Worm (Caenorhabditis elegans) whole organism, early embryonic: Measurements from ENCODE around the gene zig-3.

Experiments
- B0310.2 ChIP-seq: sonication (generic microtip); optimal IDR thresholded peaks from 2 replicates; lab custom pipeline; 2016; ENCODE audit warnings: mild to moderate bottlenecking, missing genetic modification characterization, missing compliant biosample characterization
- F13C5.2 ChIP-seq: sonication (generic microtip); optimal IDR thresholded peaks from 2 replicates; lab custom pipeline; 2017; ENCODE audit warnings: mild to moderate bottlenecking, missing genetic modification characterization, inconsistent platforms, missing compliant biosample characterization
- aly-1 ChIP-seq: sonication (generic microtip); optimal IDR thresholded peaks from 2 replicates; lab custom pipeline; 2016; ENCODE audit warnings: missing genetic modification characterization, missing compliant biosample characterization
- ama-1 ChIP-seq: fragments of 150-350 bp; optimal IDR thresholded peaks from 2 replicates; lab custom pipeline; 2014
- ceh-13 ChIP-seq: fragments of 200-800 bp; sonication (Bioruptor generic); optimal IDR thresholded peaks from 2 replicates; lab custom pipeline; 2018; ENCODE audit warnings: mild to moderate bottlenecking, missing genetic modification characterization, missing compliant biosample characterization
- ceh-36 ChIP-seq: sonication (generic microtip); optimal IDR thresholded peaks from 2 replicates; lab custom pipeline; 2016; ENCODE audit warnings: missing genetic modification characterization, inconsistent platforms, missing compliant biosample characterization
- ets-7 ChIP-seq: sonication (generic microtip); optimal IDR thresholded peaks from 2 replicates; lab custom pipeline; 2016; ENCODE audit warnings: missing genotype, missing genetic modification characterization, missing compliant biosample characterization
- flt-1 ChIP-seq: fragments of 200-800 bp; sonication (Bioruptor generic); IDR thresholded peaks from 2 replicates; pipeline ENCODE4 v1.3.6; 2022; ENCODE audit warnings: missing genetic modification characterization, missing compliant biosample characterization
- hmbx-1 ChIP-seq: sonication (generic microtip); optimal IDR thresholded peaks from 2 replicates; lab custom pipeline; 2016; ENCODE audit warnings: mild to moderate bottlenecking, missing genetic modification characterization, missing compliant biosample characterization
- hmg-4 ChIP-seq: fragments of 200-800 bp; sonication (Bioruptor generic); optimal IDR thresholded peaks from 2 replicates; lab custom pipeline; 2018; ENCODE audit warnings: mild to moderate bottlenecking, missing genetic modification characterization, missing compliant biosample characterization
- hnd-1 ChIP-seq: sonication (generic microtip); optimal IDR thresholded peaks from 2 replicates; lab custom pipeline; 2016; ENCODE audit warnings: missing genetic modification characterization, missing compliant biosample characterization
- pes-1 ChIP-seq: fragments of 200-800 bp; sonication (Bioruptor generic); IDR thresholded peaks from 2 replicates; pipeline ENCODE4 v1.3.6; 2022; ENCODE audit warnings: missing genetic modification reagents, missing genetic modification characterization, missing compliant biosample characterization
- scrt-1 ChIP-seq: fragments of 200-800 bp; sonication (Bioruptor generic); IDR thresholded peaks from 2 replicates; pipeline ENCODE4 v1.3.6; 2022; ENCODE audit warnings: missing genetic modification characterization, missing compliant biosample characterization
- sea-1 ChIP-seq: fragments of 200-800 bp; sonication (Bioruptor generic); conservative IDR thresholded peaks from 2 replicates; pipeline ENCODE4 v1.3.6; 2022; ENCODE audit warnings: missing genetic modification characterization, missing compliant biosample characterization
- tbx-11 ChIP-seq: fragments of 200-800 bp; sonication (Bioruptor generic); IDR thresholded peaks from 2 replicates; pipeline ENCODE4 v1.3.6; 2022; ENCODE audit warnings: missing genetic modification characterization, missing compliant biosample characterization
- tbx-37 ChIP-seq: fragments of 200-800 bp; sonication (Bioruptor generic); conservative IDR thresholded peaks from 2 replicates; pipeline ENCODE4 v1.3.6; 2022; ENCODE audit warnings: missing genetic modification reagents, missing genetic modification characterization, missing compliant biosample characterization
- tra-4 ChIP-seq: sonication (generic microtip); optimal IDR thresholded peaks from 2 replicates; lab custom pipeline; 2017; ENCODE audit warnings: missing genetic modification characterization, missing compliant biosample characterization

The zig-3 gene

ce11 chrX:7913830-7914229 is 16.7 kb upstream of the zig-3 start, which contains the start of gene C39D10.7:
C39D10.7 (minus strand) TSS chrX:7913930.
- TF ChIP-seq F13C5.2 (tag; lab: Kevin White, UChicago): no peak
- no peak for TF ChIP-seq tbx-11
- no peak for TF ChIP-seq tbx-37
- no peak for TF ChIP-seq hnd-1 (tag; lab: Kevin White, UChicago)
- TF ChIP-seq aly-1 (tag; lab: Kevin White, UChicago): no peak
- no peak for TF ChIP-seq ceh-13
- no peak for TF ChIP-seq sea-1 (GFP tag; lab: Robert Waterston, UW)
- TF ChIP-seq ets-7: no peak
- no peak for TF ChIP-seq scrt-1 (GFP tag; lab: Robert Waterston, UW)

DNA sequence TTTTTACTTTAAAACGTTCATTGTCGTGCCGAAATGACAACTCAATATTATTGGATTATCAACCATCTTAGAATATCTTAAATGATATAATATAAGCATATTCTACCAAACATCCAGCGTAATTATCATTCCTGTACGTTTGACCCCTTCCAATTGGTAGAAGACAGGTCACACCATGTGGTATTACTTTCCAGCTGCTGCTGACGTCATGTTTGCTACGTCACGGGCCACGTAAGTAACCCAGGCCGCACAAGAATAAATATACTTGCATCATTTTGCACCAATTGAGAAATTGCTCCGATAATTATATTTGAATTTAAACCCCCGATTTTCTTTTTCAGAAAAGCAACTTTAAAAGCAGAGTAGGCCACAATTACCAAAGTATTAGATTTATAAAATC is 14.9 kb upstream of the zig-3 start:
- TF ChIP-seq tbx-11: no peak
- no peak for TF ChIP-seq scrt-1 (GFP tag; lab: Robert Waterston, UW)
- TF ChIP-seq B0310.2 (tag; lab: Kevin White, UChicago): no peak
- no peak for TF ChIP-seq ceh-13
- no peak for TF ChIP-seq aly-1 (tag; lab: Kevin White, UChicago)
- no peak for TF ChIP-seq hmg-4 (GFP tag; lab: Kevin White, UChicago)
- no peak for TF ChIP-seq hnd-1 (tag; lab: Kevin White, UChicago)
- no peak for TF ChIP-seq ama-1 (lab: Kevin White, UChicago)
- TF ChIP-seq hmbx-1 (tag; lab: Kevin White, UChicago): no peak
- no peak for TF ChIP-seq tra-4 (tag; lab: Kevin White, UChicago)
- no peak for TF ChIP-seq flt-1 (GFP tag; lab: Robert Waterston, UW)
- no peak for TF ChIP-seq sea-1 (GFP tag; lab: Robert Waterston, UW)
- no peak for TF ChIP-seq ets-7
- no peak for TF ChIP-seq ceh-36 (tag; lab: Kevin White, UChicago)
- no peak for TF ChIP-seq F13C5.2 (tag; lab: Kevin White, UChicago)
- no peak for TF ChIP-seq tbx-37
- TF ChIP-seq pes-1 (GFP tag; lab: Robert Waterston, UW): no peak

DNA sequence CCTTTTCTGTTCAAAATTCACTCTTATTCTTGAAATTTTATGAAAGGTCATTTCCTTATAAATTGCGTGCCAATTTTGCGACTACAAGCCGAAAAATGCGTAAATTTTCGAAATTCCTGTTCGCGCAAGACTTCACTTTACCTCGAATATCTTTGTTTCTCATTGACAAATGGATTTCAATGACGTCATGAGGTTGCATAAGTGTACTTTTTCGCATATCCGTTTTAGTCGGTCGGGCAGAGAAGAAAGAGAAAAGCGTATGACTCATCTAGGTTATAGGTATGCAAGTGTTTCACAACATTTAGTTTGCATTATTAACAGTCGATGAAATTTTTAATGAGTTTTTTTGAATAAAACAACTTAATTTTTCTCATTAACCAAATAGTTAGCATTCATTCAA is 14.5 kb upstream of the zig-3 start:
- TF ChIP-seq B0310.2 (tag; lab: Kevin White, UChicago) (no peak), ceh-36 (tag; lab: Kevin White, UChicago) (no peak), aly-1 (tag; lab: Kevin White, UChicago) (no peak), ceh-13 (no peak), ets-7 (no peak), hnd-1 (tag; lab: Kevin White, UChicago) (no peak), hmbx-1 (tag; lab: Kevin White, UChicago) (no peak), ama-1 (lab: Kevin White, UChicago) (no peak), tbx-37 (no peak), flt-1 (GFP tag; lab: Robert Waterston, UW) (no peak), tra-4 (tag; lab: Kevin White, UChicago) (no peak), sea-1 (GFP tag; lab: Robert Waterston, UW) (no peak), hmg-4 (GFP tag; lab: Kevin White, UChicago) (no peak), scrt-1 (GFP tag; lab: Robert Waterston, UW) (no peak), tbx-11 (no peak), F13C5.2 (tag; lab: Kevin White, UChicago) (no peak), pes-1 (GFP tag; lab: Robert Waterston, UW) (no peak)

ce11 chrX:7921130-7921529 is 9.4 kb upstream of the zig-3 start:
- TF ChIP-seq pes-1 (GFP tag; lab: Robert Waterston, UW) (no peak), scrt-1 (GFP tag; lab: Robert Waterston, UW) (no peak), tbx-37 (no peak), ets-7 (no peak), flt-1 (GFP tag; lab: Robert Waterston, UW) (no peak), hmbx-1 (tag; lab: Kevin White, UChicago) (no peak), F13C5.2 (tag; lab: Kevin White, UChicago) (no peak), ama-1 (lab: Kevin White, UChicago) (no peak), B0310.2 (tag; lab: Kevin White, UChicago) (no peak), tra-4 (tag; lab: Kevin White, UChicago) (no peak), tbx-11 (no peak), hnd-1 (tag; lab: Kevin White, UChicago) (no peak), ceh-36 (tag; lab: Kevin White, UChicago) (no peak)

DNA sequence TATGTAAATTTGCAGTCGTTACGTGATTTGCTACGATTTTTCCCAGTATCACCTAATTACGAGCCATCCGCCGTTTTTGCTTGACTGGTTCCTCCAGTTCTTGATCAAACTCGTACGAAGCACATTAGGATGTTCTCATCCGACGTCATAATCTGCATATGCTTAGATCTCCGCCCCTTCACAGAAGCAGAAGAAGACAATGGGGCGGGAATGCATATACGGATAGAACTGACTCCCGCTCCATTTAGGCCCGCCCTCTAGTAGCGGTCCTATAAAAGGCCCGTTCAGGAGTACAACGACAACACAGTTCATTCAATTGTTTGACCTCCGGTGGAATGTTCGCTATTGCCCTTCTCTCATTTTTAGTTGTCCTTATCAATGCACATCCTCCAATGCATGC is 5.4 kb upstream of the zig-3 start, which contains the start of gene zig-4:
Gene zig-4, plus strand, starts transcription at position 301 of the 400 bp plus-strand sequence.
- TF ChIP-seq ama-1 (lab: Kevin White, UChicago): no peak
- TF ChIP-seq ets-7: no peak

DNA sequence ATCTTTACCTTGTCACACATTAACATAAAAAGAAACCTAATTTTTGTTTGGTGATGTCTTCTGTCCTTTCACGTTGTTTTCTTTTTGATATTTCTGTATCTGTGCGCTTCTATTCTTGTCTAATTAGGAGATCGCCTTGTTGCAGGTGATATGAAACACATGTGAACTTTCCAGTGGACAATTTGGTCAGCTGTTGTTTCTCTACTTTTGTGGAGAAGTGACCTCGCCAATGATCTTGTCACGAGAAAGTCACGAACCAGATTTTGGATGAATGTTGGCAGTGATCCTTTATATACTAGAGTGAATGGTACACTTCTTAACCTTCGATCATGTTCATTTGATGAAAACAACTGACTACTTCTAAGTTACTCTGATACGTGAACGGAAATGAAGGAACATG is 1.9 kb downstream of the zig-3 start:
- TF ChIP-seq F13C5.2 (tag; lab: Kevin White, UChicago) (no peak), B0310.2 (tag; lab: Kevin White, UChicago) (no peak), tbx-11 (no peak), pes-1 (GFP tag; lab: Robert Waterston, UW) (no peak), ets-7 (no peak), sea-1 (GFP tag; lab: Robert Waterston, UW) (no peak), scrt-1 (GFP tag; lab: Robert Waterston, UW) (no peak), ceh-13 (no peak), tbx-37 (no peak)

ce11 chrX:7942675-7943074 is 12.1 kb downstream of the zig-3 start:
- TF ChIP-seq hnd-1 (tag; lab: Kevin White, UChicago) (no peak), flt-1 (GFP tag; lab: Robert Waterston, UW) (no peak), ama-1 (lab: Kevin White, UChicago) (no peak), ceh-13 (no peak), scrt-1 (GFP tag; lab: Robert Waterston, UW) (no peak), tbx-11 (no peak)

ce11 chrX:7944999-7945398 is 14.4 kb downstream of the zig-3 start, which contains the start of gene tnt-3:
tnt-3 (minus strand) TSS chrX:7945099.
- no peak for TF ChIP-seq hnd-1 (tag; lab: Kevin White, UChicago)
